Worm (Caenorhabditis elegans) whole organism, young adult: ENCODE measurements around the gene H01G02.1.

Source experiments
- F52B5.7 ChIP-seq: sonication (generic microtip); optimal IDR thresholded peaks from 2 replicates; lab custom pipeline; 2016; ENCODE audit warnings: mild to moderate bottlenecking, missing genetic modification characterization, missing compliant biosample characterization
- K12H6.12 ChIP-seq: fragments of 200-800 bp; sonication (Bioruptor generic); optimal IDR thresholded peaks from 2 replicates; lab custom pipeline; 2018; ENCODE audit warnings: mild to moderate bottlenecking, missing genetic modification characterization, missing compliant biosample characterization

ce11 chrIV:11772119-11772518, 31.8 kb downstream of the H01G02.1 start:
- no peak for TF ChIP-seq F52B5.7 (tag; lab: Kevin White, UChicago)
- no peak for TF ChIP-seq K12H6.12 (tag; lab: Kevin White, UChicago)
